Worm (Caenorhabditis elegans) whole organism, L1 larva: Measurements from ENCODE around the gene Y69A2AR.31.

Experiments
- ama-1 ChIP-seq: fragments of 150-350 bp; optimal IDR thresholded peaks from 2 replicates; lab custom pipeline; 2014
- ceh-82 ChIP-seq, 3 experiments: fragments of 150-350 bp in 1 of 3; sonication (generic microtip) in 2 of 3; optimal IDR thresholded peaks; 2 replicates each; lab custom pipeline; 2014 to 2017; ENCODE audit warnings: missing biosample characterization in 3 of 3, missing genetic modification characterization in 3 of 3
- dpl-1 ChIP-seq, 3 experiments: fragments of 150-350 bp in 2 of 3; sonication (generic microtip) in 1 of 3; optimal IDR thresholded peaks; 2 replicates each; lab custom pipeline; 2014 to 2017; ENCODE audit warnings: missing biosample characterization in 3 of 3, missing genetic modification characterization in 3 of 3, missing genetic modification reagents in 3 of 3
- egl-27 ChIP-seq, 2 experiments: fragments of 150-350 bp in 1 of 2; sonication (generic microtip); optimal IDR thresholded peaks; 3 replicates each; lab custom pipeline; 2017 to 2018; ENCODE audit warnings: missing biosample characterization in 2 of 2, missing genetic modification characterization in 2 of 2, missing genetic modification reagents in 2 of 2
- mef-2 ChIP-seq: fragments of 150-350 bp; optimal IDR thresholded peaks from 2 replicates; lab custom pipeline; 2014; ENCODE audit warnings: missing biosample characterization, missing genetic modification characterization
- nhr-11 ChIP-seq: fragments of 150-350 bp; optimal IDR thresholded peaks from 2 replicates; lab custom pipeline; 2014; ENCODE audit warnings: missing biosample characterization, missing genetic modification characterization
- nhr-76 ChIP-seq: sonication (generic microtip); optimal IDR thresholded peaks from 2 replicates; lab custom pipeline; 2017; ENCODE audit warnings: missing biosample characterization, missing genetic modification characterization
- pag-3 ChIP-seq: sonication (generic microtip); optimal IDR thresholded peaks from 2 replicates; lab custom pipeline; 2017; ENCODE audit warnings: missing genetic modification characterization, mild to moderate bottlenecking, missing compliant biosample characterization, antibody characterized with exemption, borderline replicate concordance; ENCODE audit not compliant: insufficient read depth
- unc-130 ChIP-seq: fragments of 150-350 bp; optimal IDR thresholded peaks from 2 replicates; lab custom pipeline; 2017; ENCODE audit warnings: missing biosample characterization, missing genetic modification characterization, inconsistent platforms
- unc-86 ChIP-seq: sonication (generic microtip); optimal IDR thresholded peaks from 2 replicates; lab custom pipeline; 2016; ENCODE audit warnings: missing genetic modification characterization, missing compliant biosample characterization
- zag-1 ChIP-seq: fragments of 150-350 bp; optimal IDR thresholded peaks from 2 replicates; lab custom pipeline; 2014; ENCODE audit warnings: missing biosample characterization, missing genetic modification characterization

ce11 chrIV:2708329-2708965 is 44.6 kb upstream of the Y69A2AR.31 start:
- TF ChIP-seq egl-27 (tag; optimal IDR thresholded peaks at IDR 0.05; lab: Kevin White, UChicago) (peak in 1 of 2 experiments; percentile 70), unc-86 (peak; percentile 94), ceh-82 (tag; optimal IDR thresholded peaks at IDR 0.05; lab: Kevin White, UChicago) (peak; percentile 55 to 91 (median 88)), zag-1 (tag; lab: Kevin White, UChicago) (no peak), pag-3 (tag; lab: Kevin White, UChicago) (no peak), nhr-76 (tag; lab: Kevin White, UChicago) (no peak), ama-1 (peak; percentile 24), nhr-11 (tag; lab: Kevin White, UChicago) (peak; percentile 47), unc-130 (peak; percentile 30), dpl-1 (GFP tag; optimal IDR thresholded peaks at IDR 0.05; lab: Kevin White, UChicago) (peak; percentile 66 to 71 (median 68)), mef-2 (tag; lab: Kevin White, UChicago) (peak; percentile 41)
